Worm (Caenorhabditis elegans) whole organism, young adult: ENCODE measurements around the gene bath-20.
"Not testable (repeated sequence)": the region's sequence is repeated elsewhere in the genome, so short reads cannot be mapped to it uniquely, and the experiment has no call there.

Experiments used
- B0261.1 ChIP-seq: sonication (generic microtip); optimal IDR thresholded peaks from 2 replicates; lab custom pipeline; 2016; ENCODE audit warnings: mild to moderate bottlenecking, missing genetic modification characterization, moderate library complexity, missing compliant biosample characterization
- F10E7.11 ChIP-seq: sonication (generic microtip); optimal IDR thresholded peaks from 2 replicates; lab custom pipeline; 2017; ENCODE audit warnings: mild to moderate bottlenecking, missing genetic modification characterization, moderate library complexity, missing compliant biosample characterization
- F22D6.2 ChIP-seq: sonication (generic microtip); optimal IDR thresholded peaks from 2 replicates; lab custom pipeline; 2016; ENCODE audit warnings: mild to moderate bottlenecking, missing genetic modification characterization, missing compliant biosample characterization
- F33H1.4 ChIP-seq: fragments of 200-800 bp; sonication (Bioruptor generic); IDR thresholded peaks from 2 replicates; pipeline ENCODE4 v1.3.6; 2022; ENCODE audit warnings: missing genetic modification reagents, missing genetic modification characterization, missing compliant biosample characterization
- F39B2.1 ChIP-seq: fragments of 200-800 bp; sonication (Bioruptor generic); IDR thresholded peaks from 2 replicates; pipeline ENCODE4 v1.3.6; 2022; ENCODE audit warnings: missing genetic modification reagents, missing genetic modification characterization, missing compliant biosample characterization
- F55B11.4 ChIP-seq: sonication (generic microtip); optimal IDR thresholded peaks from 2 replicates; lab custom pipeline; 2016; ENCODE audit warnings: missing compliant biosample characterization, missing genetic modification characterization, borderline replicate concordance; ENCODE audit not compliant: insufficient read depth
- F57A8.1 ChIP-seq: fragments of 200-800 bp; sonication (Bioruptor generic); optimal IDR thresholded peaks from 2 replicates; lab custom pipeline; 2018; ENCODE audit warnings: mild to moderate bottlenecking, missing genetic modification characterization, moderate library complexity, missing compliant biosample characterization
- K12H6.12 ChIP-seq: fragments of 200-800 bp; sonication (Bioruptor generic); optimal IDR thresholded peaks from 2 replicates; lab custom pipeline; 2018; ENCODE audit warnings: mild to moderate bottlenecking, missing genetic modification characterization, missing compliant biosample characterization
- attf-3 ChIP-seq: fragments of 200-800 bp; sonication (Bioruptor generic); conservative IDR thresholded peaks from 2 replicates; pipeline ENCODE4 v1.3.6; 2022; ENCODE audit warnings: missing genetic modification reagents, missing genetic modification characterization, missing compliant biosample characterization
- bed-1 ChIP-seq: fragments of 200-800 bp; sonication (Bioruptor generic); IDR thresholded peaks from 2 replicates; pipeline ENCODE4 v1.3.6; 2022; ENCODE audit warnings: missing genetic modification reagents, missing genetic modification characterization, missing compliant biosample characterization
- ceh-27 ChIP-seq: fragments of 200-800 bp; sonication (Bioruptor generic); optimal IDR thresholded peaks from 2 replicates; lab custom pipeline; 2018; ENCODE audit warnings: mild to moderate bottlenecking, missing genetic modification characterization, moderate library complexity, missing compliant biosample characterization
- dpl-1 ChIP-seq: fragments of 150-350 bp; optimal IDR thresholded peaks from 2 replicates; lab custom pipeline; 2014; ENCODE audit warnings: missing biosample characterization, missing genetic modification reagents, missing genetic modification characterization
- egl-44 ChIP-seq: fragments of 200-800 bp; sonication (Bioruptor generic); IDR thresholded peaks from 2 replicates; pipeline ENCODE4 v1.3.6; 2022; ENCODE audit warnings: missing genetic modification reagents, missing genetic modification characterization, missing compliant biosample characterization
- egrh-3 ChIP-seq: fragments of 200-800 bp; sonication (Bioruptor generic); IDR thresholded peaks from 2 replicates; pipeline ENCODE4 v1.3.6; 2022; ENCODE audit warnings: missing genetic modification reagents, missing genetic modification characterization, missing compliant biosample characterization
- ets-4 ChIP-seq: fragments of 200-800 bp; sonication (Bioruptor generic); optimal IDR thresholded peaks from 2 replicates; lab custom pipeline; 2018; ENCODE audit warnings: mild to moderate bottlenecking, missing genetic modification characterization, missing compliant biosample characterization
- fkh-3 ChIP-seq: sonication (generic microtip); optimal IDR thresholded peaks from 2 replicates; lab custom pipeline; 2016; ENCODE audit warnings: mild to moderate bottlenecking, missing genetic modification characterization, missing compliant biosample characterization
- hlh-12 ChIP-seq: sonication (generic microtip); optimal IDR thresholded peaks from 2 replicates; lab custom pipeline; 2016; ENCODE audit warnings: missing genetic modification characterization, missing compliant biosample characterization
- hlh-26 ChIP-seq: fragments of 200-800 bp; sonication (Bioruptor generic); conservative IDR thresholded peaks from 2 replicates; pipeline ENCODE4 v1.3.6; 2022; ENCODE audit warnings: missing genetic modification reagents, missing genetic modification characterization, missing compliant biosample characterization
- hsf-1 ChIP-seq: fragments of 200-800 bp; sonication (Bioruptor generic); IDR thresholded peaks from 2 replicates; pipeline ENCODE4 v1.3.6; 2022; ENCODE audit warnings: missing genetic modification reagents, missing genetic modification characterization, missing compliant biosample characterization
- let-526 ChIP-seq: fragments of 200-800 bp; sonication (Bioruptor generic); IDR thresholded peaks from 2 replicates; pipeline ENCODE4 v1.3.6; 2022; ENCODE audit warnings: missing genetic modification reagents, missing genetic modification characterization, missing compliant biosample characterization
- lin-26 ChIP-seq: fragments of 200-800 bp; sonication (Bioruptor generic); IDR thresholded peaks from 2 replicates; pipeline ENCODE4 v1.3.6; 2022; ENCODE audit warnings: missing genetic modification reagents, missing genetic modification characterization, missing compliant biosample characterization
- lsl-1 ChIP-seq: fragments of 200-800 bp; sonication (Bioruptor generic); optimal IDR thresholded peaks from 2 replicates; lab custom pipeline; 2018; ENCODE audit warnings: mild to moderate bottlenecking, missing genetic modification characterization, moderate library complexity, missing compliant biosample characterization
- mcd-1 ChIP-seq: fragments of 200-800 bp; sonication (Bioruptor generic); IDR thresholded peaks from 2 replicates; pipeline ENCODE4 v1.3.6; 2022; ENCODE audit warnings: missing genetic modification reagents, missing genetic modification characterization, missing compliant biosample characterization
- mes-4 ChIP-seq: sonication (generic microtip); optimal IDR thresholded peaks from 2 replicates; lab custom pipeline; 2016; ENCODE audit warnings: missing genotype, missing genetic modification characterization, missing compliant biosample characterization
- nfya-2 ChIP-seq: fragments of 200-800 bp; sonication (Bioruptor generic); IDR thresholded peaks from 2 replicates; pipeline ENCODE4 v1.3.6; 2022; ENCODE audit warnings: missing genetic modification reagents, missing genetic modification characterization, missing compliant biosample characterization
- nhr-179 ChIP-seq: sonication (generic microtip); optimal IDR thresholded peaks from 2 replicates; lab custom pipeline; 2016; ENCODE audit warnings: mild to moderate bottlenecking, missing genetic modification characterization, missing compliant biosample characterization
- nhr-80 ChIP-seq: sonication (generic microtip); optimal IDR thresholded peaks from 2 replicates; lab custom pipeline; 2016; ENCODE audit warnings: missing genetic modification characterization, missing compliant biosample characterization
- nhr-90 ChIP-seq: sonication (generic microtip); optimal IDR thresholded peaks from 2 replicates; lab custom pipeline; 2016; ENCODE audit warnings: missing genotype, mild to moderate bottlenecking, missing genetic modification characterization, missing compliant biosample characterization
- pbrm-1 ChIP-seq: fragments of 200-800 bp; sonication (Bioruptor generic); IDR thresholded peaks from 2 replicates; pipeline ENCODE4 v1.3.6; 2022; ENCODE audit warnings: missing genetic modification reagents, missing genetic modification characterization, missing compliant biosample characterization
- pha-4 ChIP-seq: fragments of 150-350 bp; sonication (generic microtip); optimal IDR thresholded peaks from 2 replicates; lab custom pipeline; 2014; ENCODE audit warnings: missing biosample characterization, missing genetic modification reagents, missing genetic modification characterization
- rpc-1 ChIP-seq, 2 experiments: fragments of 150-350 bp in 1 of 2; sonication (generic microtip) in 1 of 2; optimal IDR thresholded peaks; 2 replicates each; lab custom pipeline; 2014 to 2018; ENCODE audit warnings: missing biosample characterization in 1 of 2, missing genetic modification characterization in 1 of 2, missing genetic modification reagents in 1 of 2, missing genotype in 1 of 2
- snpc-1.1 ChIP-seq: sonication (generic microtip); optimal IDR thresholded peaks from 2 replicates; lab custom pipeline; 2017; ENCODE audit warnings: missing genetic modification characterization, mild to moderate bottlenecking, missing compliant biosample characterization, antibody characterized with exemption, moderate library complexity, missing genotype, missing genetic modification reagents; ENCODE audit not compliant: insufficient read depth
- tbp1 ChIP-seq: fragments of 200-800 bp; sonication (Bioruptor generic); optimal IDR thresholded peaks from 2 replicates; lab custom pipeline; 2018; ENCODE audit warnings: mild to moderate bottlenecking, missing genetic modification characterization, missing compliant biosample characterization
- tbx-9 ChIP-seq: sonication (generic microtip); optimal IDR thresholded peaks from 2 replicates; lab custom pipeline; 2016; ENCODE audit warnings: borderline replicate concordance, missing genetic modification characterization, inconsistent platforms, missing compliant biosample characterization
- tlf-1 ChIP-seq: fragments of 200-800 bp; sonication (Bioruptor generic); optimal IDR thresholded peaks from 2 replicates; lab custom pipeline; 2018; ENCODE audit warnings: mild to moderate bottlenecking, missing genetic modification characterization, missing compliant biosample characterization
- zim-3 ChIP-seq: sonication (generic microtip); optimal IDR thresholded peaks from 2 replicates; lab custom pipeline; 2017; ENCODE audit warnings: mild to moderate bottlenecking, missing genetic modification characterization, moderate library complexity, missing compliant biosample characterization
- ztf-26 ChIP-seq: sonication (generic microtip); optimal IDR thresholded peaks from 2 replicates; lab custom pipeline; 2017; ENCODE audit warnings: missing genetic modification characterization, missing compliant biosample characterization
- ztf-28 ChIP-seq: fragments of 200-800 bp; sonication (Bioruptor generic); IDR thresholded peaks from 2 replicates; pipeline ENCODE4 v1.3.6; 2022; ENCODE audit warnings: missing genetic modification reagents, missing genetic modification characterization, missing compliant biosample characterization

Gene bath-20

DNA sequence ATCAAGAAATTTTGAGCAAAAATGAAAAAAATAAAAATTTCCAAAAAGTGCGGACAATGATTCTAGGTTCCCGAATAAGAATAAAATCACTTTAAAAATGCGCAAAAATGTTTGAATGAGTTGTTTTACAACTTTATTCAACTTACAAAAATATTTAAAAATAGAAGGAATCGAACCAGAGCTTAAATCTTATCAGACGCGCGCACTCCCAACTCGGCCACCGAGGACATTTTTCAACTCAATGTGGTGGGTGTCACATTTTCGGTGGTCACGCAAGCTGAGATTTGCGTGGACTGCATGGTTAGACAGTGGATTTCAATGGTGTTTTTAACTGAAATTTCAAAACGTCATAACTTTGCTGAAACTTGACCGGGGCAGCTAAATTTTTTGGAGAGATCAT is 17.7 kb downstream of the bath-20 start:
- TF ChIP-seq tbp1 (GFP tag; lab: Kevin White, UChicago) (peak; percentile 65), lin-26 (GFP tag; lab: Robert Waterston, UW) (peak; percentile 62; the same call in 1 of the 2 replicates), rpc-1 (tag; optimal IDR thresholded peaks at IDR 0.05; lab: Kevin White, UChicago) (peak; percentile 28)
- TF ChIP-seq rpc-1 (optimal IDR thresholded peaks at IDR 0.05; lab: Kevin White, UChicago): not testable (repeated sequence)

DNA sequence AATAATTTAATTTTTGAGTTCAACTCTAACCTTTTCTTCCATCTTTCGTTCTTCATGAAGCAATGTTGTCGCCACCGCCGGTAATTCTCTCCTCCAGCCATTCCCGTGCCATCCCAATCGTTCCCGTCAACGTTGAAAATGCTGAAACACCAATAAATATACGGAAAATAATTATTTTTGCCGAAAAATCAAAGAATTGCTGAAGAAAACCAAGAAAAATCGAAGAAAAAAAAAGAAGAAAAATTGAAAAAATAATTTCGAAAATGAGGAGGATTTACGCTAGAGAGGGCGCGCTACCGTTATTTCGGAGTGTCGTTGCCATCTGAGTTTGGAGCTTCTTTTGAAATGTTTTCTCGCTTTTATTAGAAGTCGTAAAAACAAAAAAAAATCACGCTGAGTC is 18.8 kb downstream of the bath-20 start, which contains the start of gene cya-2:
cya-2 (minus strand) TSS at position 101 of the 400 bp plus-strand sequence.
- TF ChIP-seq ztf-28 (GFP tag; lab: Robert Waterston, UW); fkh-3; egl-44 (GFP tag; lab: Robert Waterston, UW): not testable (repeated sequence)

DNA sequence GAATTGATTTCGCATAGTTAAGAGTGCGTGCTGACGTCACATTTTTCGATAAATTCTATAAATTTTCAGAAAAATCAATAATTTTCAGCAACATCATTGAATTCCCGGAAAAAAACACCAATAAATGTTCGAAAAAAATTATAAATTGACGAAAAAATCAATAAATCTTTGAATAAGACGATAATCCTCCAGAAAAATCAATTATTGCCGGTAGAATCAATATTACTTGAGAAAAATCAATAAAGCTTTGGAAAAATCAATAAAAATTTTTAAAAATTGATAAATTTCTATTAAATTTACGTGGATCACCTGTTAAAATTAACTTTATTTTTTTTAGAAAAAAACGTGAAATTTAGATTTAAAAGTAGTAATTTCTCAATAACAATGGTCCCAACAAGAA is 28.5 kb downstream of the bath-20 start:
- TF ChIP-seq mcd-1 (GFP tag; lab: Robert Waterston, UW) (no peak), F22D6.2 (no peak), hsf-1 (GFP tag; lab: Robert Waterston, UW) (no peak), ztf-26 (tag; lab: Kevin White, UChicago) (no peak), K12H6.12 (tag; lab: Kevin White, UChicago) (no peak), F57A8.1 (GFP tag; lab: Kevin White, UChicago) (no peak), F55B11.4 (tag; lab: Kevin White, UChicago) (no peak)

DNA sequence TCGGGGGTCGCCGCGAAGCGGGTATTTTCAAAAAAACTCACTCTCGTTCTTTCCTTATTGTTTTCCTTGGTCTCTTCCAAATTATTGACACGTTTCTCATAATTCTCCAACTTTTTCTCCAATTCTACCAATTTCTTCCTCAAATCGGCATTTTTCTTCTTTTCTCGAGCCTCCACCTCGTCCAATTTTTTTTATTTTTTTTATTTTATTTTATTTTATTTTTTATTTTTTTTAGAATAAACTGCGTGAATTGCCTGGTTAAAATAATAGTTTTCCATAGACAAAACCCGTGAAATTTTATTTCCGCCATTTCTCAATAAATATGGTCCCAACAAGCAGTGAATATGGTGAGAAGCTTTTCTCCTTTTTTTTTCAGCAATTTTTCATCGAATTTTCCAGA is 29.6 kb downstream of the bath-20 start, which contains the start of gene F59H6.15:
F59H6.15 (plus strand) TSS at position 301 of the 400 bp plus-strand sequence.
- TF ChIP-seq hlh-12 (no peak), pha-4 (tag; lab: Kevin White, UChicago) (no peak), tlf-1 (no peak), mes-4 (no peak), egrh-3 (no peak), ets-4 (GFP tag; lab: Kevin White, UChicago) (no peak), ztf-28 (GFP tag; lab: Robert Waterston, UW) (no peak), F33H1.4 (no peak), pbrm-1 (GFP tag; lab: Robert Waterston, UW) (no peak), dpl-1 (GFP tag; lab: Kevin White, UChicago) (no peak), nfya-2 (GFP tag; lab: Robert Waterston, UW) (no peak), egl-44 (GFP tag; lab: Robert Waterston, UW) (no peak), F22D6.2 (no peak), ceh-27 (no peak), fkh-3 (no peak), tbx-9 (tag; lab: Kevin White, UChicago) (no peak), let-526 (GFP tag; lab: Robert Waterston, UW) (no peak), zim-3 (no peak), K12H6.12 (tag; lab: Kevin White, UChicago) (no peak), B0261.1 (tag; lab: Kevin White, UChicago) (no peak)

DNA sequence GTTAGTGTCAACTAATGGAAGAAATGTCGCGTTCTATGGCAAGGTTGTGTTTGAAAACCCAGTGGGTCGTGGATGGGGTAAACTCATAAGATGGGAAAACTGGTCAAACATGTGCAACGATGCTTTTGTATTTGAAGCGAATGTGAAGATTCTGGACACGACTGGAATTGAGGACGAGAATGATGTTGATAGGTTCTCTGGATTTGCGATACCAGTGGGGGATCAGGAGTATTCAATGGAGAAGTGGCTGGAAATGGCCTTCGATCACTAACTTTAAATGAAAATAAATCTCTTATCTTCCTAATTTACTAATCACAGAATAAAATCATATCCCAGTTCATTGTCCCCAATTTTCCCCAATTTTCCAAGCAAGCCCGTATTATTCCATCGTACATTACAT is 31.2 kb downstream of the bath-20 start:
- TF ChIP-seq F10E7.11 (tag; lab: Kevin White, UChicago) (no peak), F57A8.1 (GFP tag; lab: Kevin White, UChicago) (no peak), snpc-1.1 (no peak), nhr-179 (tag; lab: Kevin White, UChicago) (no peak), fkh-3 (no peak), egl-44 (GFP tag; lab: Robert Waterston, UW) (no peak), nhr-80 (tag; lab: Kevin White, UChicago) (no peak), lsl-1 (no peak), ets-4 (GFP tag; lab: Kevin White, UChicago) (no peak), tbx-9 (tag; lab: Kevin White, UChicago) (no peak), hlh-26 (GFP tag; lab: Robert Waterston, UW) (no peak), bed-1 (GFP tag; lab: Robert Waterston, UW) (no peak), attf-3 (GFP tag; lab: Robert Waterston, UW) (no peak), nhr-90 (tag; lab: Kevin White, UChicago) (no peak), F39B2.1 (no peak), hsf-1 (GFP tag; lab: Robert Waterston, UW) (no peak)
